Worm (Caenorhabditis elegans) whole organism, L4/young adult: ENCODE data around the gene cyp-44A1.

Experiments used
- W03F9.2 ChIP-seq: fragments of 150-350 bp; optimal IDR thresholded peaks from 2 replicates; lab custom pipeline; 2014; ENCODE audit warnings: missing biosample characterization, missing genetic modification characterization
- dao-5 ChIP-seq: sonication (generic microtip); optimal IDR thresholded peaks from 2 replicates; lab custom pipeline; 2016; ENCODE audit warnings: missing genotype, missing genetic modification characterization, moderate library complexity, missing compliant biosample characterization
- him-1 ChIP-seq: sonication (generic microtip); optimal IDR thresholded peaks from 2 replicates; lab custom pipeline; 2016; ENCODE audit warnings: missing genotype, missing genetic modification reagents, missing genetic modification characterization, missing compliant biosample characterization

ce11 chrII:5474946-5475345 lies 28.9 kb upstream of the cyp-44A1 start, which contains the start of gene ilcr-2:
- TF ChIP-seq him-1 (tag; lab: Kevin White, UChicago), result no peak
- no peak for TF ChIP-seq W03F9.2 (tag; lab: Kevin White, UChicago)
- no peak for TF ChIP-seq dao-5 (tag; lab: Kevin White, UChicago)
